Worm (Caenorhabditis elegans) whole organism, young adult: ENCODE measurements around the gene clh-1.

Source experiments
- C06A6.2 ChIP-seq: fragments of 200-800 bp; sonication (Bioruptor generic); conservative IDR thresholded peaks from 2 replicates; pipeline ENCODE4 v1.3.6; 2022; ENCODE audit warnings: missing genetic modification characterization, missing compliant biosample characterization
- D2030.7 ChIP-seq: fragments of 200-800 bp; sonication (Bioruptor generic); IDR thresholded peaks from 2 replicates; pipeline ENCODE4 v1.3.6; 2022; ENCODE audit warnings: missing genetic modification reagents, missing genetic modification characterization, missing compliant biosample characterization
- F22D6.2 ChIP-seq: sonication (generic microtip); optimal IDR thresholded peaks from 2 replicates; lab custom pipeline; 2016; ENCODE audit warnings: mild to moderate bottlenecking, missing genetic modification characterization, missing compliant biosample characterization
- F23B12.7 ChIP-seq: sonication (generic microtip); optimal IDR thresholded peaks from 2 replicates; lab custom pipeline; 2017; ENCODE audit warnings: missing genetic modification characterization, mild to moderate bottlenecking, missing compliant biosample characterization, antibody characterized with exemption, moderate library complexity; ENCODE audit not compliant: insufficient read depth
- F39B2.1 ChIP-seq: fragments of 200-800 bp; sonication (Bioruptor generic); IDR thresholded peaks from 2 replicates; pipeline ENCODE4 v1.3.6; 2022; ENCODE audit warnings: missing genetic modification reagents, missing genetic modification characterization, missing compliant biosample characterization
- T07F8.4 ChIP-seq: sonication (generic microtip); optimal IDR thresholded peaks from 2 replicates; lab custom pipeline; 2016; ENCODE audit warnings: mild to moderate bottlenecking, missing genetic modification characterization, moderate library complexity, missing compliant biosample characterization
- Y53G8AR.9 ChIP-seq: fragments of 200-800 bp; sonication (Bioruptor generic); conservative IDR thresholded peaks from 2 replicates; pipeline ENCODE4 v1.3.6; 2022; ENCODE audit warnings: missing genetic modification reagents, missing genetic modification characterization, missing compliant biosample characterization
- Y95B8A.8 ChIP-seq: fragments of 200-800 bp; sonication (Bioruptor generic); IDR thresholded peaks from 2 replicates; pipeline ENCODE4 v1.3.6; 2022; ENCODE audit warnings: missing genetic modification reagents, missing genetic modification characterization, missing compliant biosample characterization
- ZK185.1 ChIP-seq: sonication (generic microtip); optimal IDR thresholded peaks from 2 replicates; lab custom pipeline; 2016; ENCODE audit warnings: mild to moderate bottlenecking, missing genetic modification characterization, missing compliant biosample characterization; ENCODE audit not compliant: poor library complexity, severe bottlenecking
- ama-1 ChIP-seq, 3 experiments: fragments of 150-350 bp in 1 of 3; sonication (generic microtip) in 2 of 3; optimal IDR thresholded peaks; 2 replicates each; lab custom pipeline; 2014 to 2018; ENCODE audit warnings: missing biosample characterization in 2 of 3, missing genetic modification characterization in 2 of 3, missing genetic modification reagents in 2 of 3
- atf-7 ChIP-seq: sonication (generic microtip); optimal IDR thresholded peaks from 2 replicates; lab custom pipeline; 2017; ENCODE audit warnings: mild to moderate bottlenecking, missing genetic modification characterization, missing compliant biosample characterization
- bed-2 ChIP-seq: fragments of 200-800 bp; sonication (Bioruptor generic); IDR thresholded peaks from 2 replicates; pipeline ENCODE4 v1.3.6; 2022; ENCODE audit warnings: missing genetic modification reagents, missing genetic modification characterization, missing compliant biosample characterization
- ccch-3 ChIP-seq: fragments of 200-800 bp; sonication (Bioruptor generic); optimal IDR thresholded peaks from 2 replicates; lab custom pipeline; 2018; ENCODE audit warnings: mild to moderate bottlenecking, missing genetic modification characterization, missing compliant biosample characterization
- cebp-1 ChIP-seq, 2 experiments: fragments of 200-800 bp in 1 of 2; sonication (Bioruptor generic) in 1 of 2; sonication (generic microtip) in 1 of 2; IDR thresholded peaks in 1 of 2; optimal IDR thresholded peaks in 1 of 2; 2 replicates each; pipeline versions ENCODE4 v1.3.6 to Lab custom; 2017 to 2022; ENCODE audit warnings: missing compliant biosample characterization in 2 of 2, missing genetic modification characterization in 2 of 2, mild to moderate bottlenecking in 1 of 2, missing genetic modification reagents in 1 of 2, moderate library complexity in 1 of 2
- cebp-2 ChIP-seq: fragments of 200-800 bp; sonication (Bioruptor generic); IDR thresholded peaks from 2 replicates; pipeline ENCODE4 v1.3.6; 2022; ENCODE audit warnings: missing genetic modification characterization, missing compliant biosample characterization
- ceh-27 ChIP-seq: fragments of 200-800 bp; sonication (Bioruptor generic); optimal IDR thresholded peaks from 2 replicates; lab custom pipeline; 2018; ENCODE audit warnings: mild to moderate bottlenecking, missing genetic modification characterization, moderate library complexity, missing compliant biosample characterization
- ceh-40 ChIP-seq: fragments of 200-800 bp; sonication (Bioruptor generic); IDR thresholded peaks from 2 replicates; pipeline ENCODE4 v1.3.6; 2022; ENCODE audit warnings: missing genetic modification characterization, missing compliant biosample characterization
- ceh-58 ChIP-seq: fragments of 200-800 bp; sonication (Bioruptor generic); IDR thresholded peaks from 2 replicates; pipeline ENCODE4 v1.3.6; 2022; ENCODE audit warnings: missing genetic modification characterization, missing compliant biosample characterization
- die-1 ChIP-seq: sonication (generic microtip); optimal IDR thresholded peaks from 2 replicates; lab custom pipeline; 2016; ENCODE audit warnings: missing genotype, mild to moderate bottlenecking, missing genetic modification characterization, missing compliant biosample characterization
- dox-1 ChIP-seq: fragments of 200-800 bp; sonication (Bioruptor generic); IDR thresholded peaks from 2 replicates; pipeline ENCODE4 v1.3.6; 2022; ENCODE audit warnings: missing genetic modification reagents, missing genetic modification characterization, missing compliant biosample characterization
- gei-17 ChIP-seq: fragments of 200-800 bp; sonication (Bioruptor generic); optimal IDR thresholded peaks from 2 replicates; lab custom pipeline; 2018; ENCODE audit warnings: mild to moderate bottlenecking, missing genetic modification characterization, missing compliant biosample characterization
- hmg-1.2 ChIP-seq: fragments of 200-800 bp; sonication (Bioruptor generic); IDR thresholded peaks from 2 replicates; pipeline ENCODE4 v1.3.6; 2022; ENCODE audit warnings: missing genetic modification reagents, missing genetic modification characterization, missing compliant biosample characterization
- hrde-1 ChIP-seq: sonication (generic microtip); optimal IDR thresholded peaks from 2 replicates; lab custom pipeline; 2016; ENCODE audit warnings: missing genetic modification characterization, mild to moderate bottlenecking, missing compliant biosample characterization, moderate library complexity, missing genotype, missing genetic modification reagents, borderline replicate concordance
- let-526 ChIP-seq: fragments of 200-800 bp; sonication (Bioruptor generic); IDR thresholded peaks from 2 replicates; pipeline ENCODE4 v1.3.6; 2022; ENCODE audit warnings: missing genetic modification reagents, missing genetic modification characterization, missing compliant biosample characterization
- lin-54 ChIP-seq: fragments of 200-800 bp; sonication (Bioruptor generic); optimal IDR thresholded peaks from 2 replicates; lab custom pipeline; 2018; ENCODE audit warnings: mild to moderate bottlenecking, missing genetic modification characterization, missing compliant biosample characterization
- lir-1 ChIP-seq: fragments of 200-800 bp; sonication (Bioruptor generic); conservative IDR thresholded peaks from 2 replicates; pipeline ENCODE4 v1.3.6; 2022; ENCODE audit warnings: missing genetic modification reagents, missing genetic modification characterization, missing compliant biosample characterization
- lsl-1 ChIP-seq: fragments of 200-800 bp; sonication (Bioruptor generic); optimal IDR thresholded peaks from 2 replicates; lab custom pipeline; 2018; ENCODE audit warnings: mild to moderate bottlenecking, missing genetic modification characterization, moderate library complexity, missing compliant biosample characterization
- lsy-27 ChIP-seq: sonication (generic microtip); optimal IDR thresholded peaks from 2 replicates; lab custom pipeline; 2017; ENCODE audit warnings: missing genetic modification characterization, mild to moderate bottlenecking, missing compliant biosample characterization, antibody characterized with exemption, missing genotype, borderline replicate concordance; ENCODE audit not compliant: insufficient read depth
- madf-3 ChIP-seq: fragments of 200-800 bp; sonication (Bioruptor generic); IDR thresholded peaks from 2 replicates; pipeline ENCODE4 v1.3.6; 2022; ENCODE audit warnings: missing genetic modification reagents, missing genetic modification characterization, missing compliant biosample characterization
- madf-6 ChIP-seq: fragments of 200-800 bp; sonication (Bioruptor generic); IDR thresholded peaks from 2 replicates; pipeline ENCODE4 v1.3.6; 2022; ENCODE audit warnings: missing genetic modification reagents, missing genetic modification characterization, missing compliant biosample characterization
- madf-8 ChIP-seq: fragments of 200-800 bp; sonication (Bioruptor generic); conservative IDR thresholded peaks from 2 replicates; pipeline ENCODE4 v1.3.6; 2022; ENCODE audit warnings: missing genetic modification reagents, missing genetic modification characterization, missing compliant biosample characterization
- mes-4 ChIP-seq: sonication (generic microtip); optimal IDR thresholded peaks from 2 replicates; lab custom pipeline; 2016; ENCODE audit warnings: missing genotype, missing genetic modification characterization, missing compliant biosample characterization
- nfyb-1 ChIP-seq: fragments of 200-800 bp; sonication (Bioruptor generic); IDR thresholded peaks from 2 replicates; pipeline ENCODE4 v1.3.6; 2022; ENCODE audit warnings: missing genetic modification reagents, missing genetic modification characterization, missing compliant biosample characterization
- nhr-120 ChIP-seq: fragments of 200-800 bp; sonication (Bioruptor generic); IDR thresholded peaks from 2 replicates; pipeline ENCODE4 v1.3.6; 2022; ENCODE audit warnings: missing genetic modification characterization, missing compliant biosample characterization
- nhr-27 ChIP-seq: fragments of 200-800 bp; sonication (Bioruptor generic); optimal IDR thresholded peaks from 2 replicates; lab custom pipeline; 2018; ENCODE audit warnings: mild to moderate bottlenecking, missing genetic modification characterization, moderate library complexity, missing compliant biosample characterization
- nhr-80 ChIP-seq: sonication (generic microtip); optimal IDR thresholded peaks from 2 replicates; lab custom pipeline; 2016; ENCODE audit warnings: missing genetic modification characterization, missing compliant biosample characterization
- nhr-90 ChIP-seq: sonication (generic microtip); optimal IDR thresholded peaks from 2 replicates; lab custom pipeline; 2016; ENCODE audit warnings: missing genotype, mild to moderate bottlenecking, missing genetic modification characterization, missing compliant biosample characterization
- pbrm-1 ChIP-seq: fragments of 200-800 bp; sonication (Bioruptor generic); IDR thresholded peaks from 2 replicates; pipeline ENCODE4 v1.3.6; 2022; ENCODE audit warnings: missing genetic modification reagents, missing genetic modification characterization, missing compliant biosample characterization
- repo-1 ChIP-seq: sonication (generic microtip); optimal IDR thresholded peaks from 2 replicates; lab custom pipeline; 2017; ENCODE audit warnings: mild to moderate bottlenecking, missing genetic modification characterization, missing compliant biosample characterization
- rpc-1 ChIP-seq, 2 experiments: fragments of 150-350 bp in 1 of 2; sonication (generic microtip) in 1 of 2; optimal IDR thresholded peaks; 2 replicates each; lab custom pipeline; 2014 to 2018; ENCODE audit warnings: missing biosample characterization in 1 of 2, missing genetic modification characterization in 1 of 2, missing genetic modification reagents in 1 of 2, missing genotype in 1 of 2
- sdz-38 ChIP-seq: sonication (generic microtip); optimal IDR thresholded peaks from 2 replicates; lab custom pipeline; 2016; ENCODE audit warnings: missing genotype, missing genetic modification characterization, missing compliant biosample characterization
- sptf-2 ChIP-seq: fragments of 200-800 bp; sonication (Bioruptor generic); optimal IDR thresholded peaks from 2 replicates; lab custom pipeline; 2018; ENCODE audit warnings: mild to moderate bottlenecking, missing genetic modification characterization, missing compliant biosample characterization
- tbp1 ChIP-seq: fragments of 200-800 bp; sonication (Bioruptor generic); optimal IDR thresholded peaks from 2 replicates; lab custom pipeline; 2018; ENCODE audit warnings: mild to moderate bottlenecking, missing genetic modification characterization, missing compliant biosample characterization
- tbx-9 ChIP-seq: sonication (generic microtip); optimal IDR thresholded peaks from 2 replicates; lab custom pipeline; 2016; ENCODE audit warnings: borderline replicate concordance, missing genetic modification characterization, inconsistent platforms, missing compliant biosample characterization
- ztf-3 ChIP-seq: fragments of 200-800 bp; sonication (Bioruptor generic); optimal IDR thresholded peaks from 2 replicates; lab custom pipeline; 2018; ENCODE audit warnings: mild to moderate bottlenecking, missing genetic modification characterization, missing compliant biosample characterization
- ztf-6 ChIP-seq: fragments of 200-800 bp; sonication (Bioruptor generic); IDR thresholded peaks from 2 replicates; pipeline ENCODE4 v1.3.6; 2022; ENCODE audit warnings: missing genetic modification reagents, missing genetic modification characterization, missing compliant biosample characterization

clh-1 gene

DNA sequence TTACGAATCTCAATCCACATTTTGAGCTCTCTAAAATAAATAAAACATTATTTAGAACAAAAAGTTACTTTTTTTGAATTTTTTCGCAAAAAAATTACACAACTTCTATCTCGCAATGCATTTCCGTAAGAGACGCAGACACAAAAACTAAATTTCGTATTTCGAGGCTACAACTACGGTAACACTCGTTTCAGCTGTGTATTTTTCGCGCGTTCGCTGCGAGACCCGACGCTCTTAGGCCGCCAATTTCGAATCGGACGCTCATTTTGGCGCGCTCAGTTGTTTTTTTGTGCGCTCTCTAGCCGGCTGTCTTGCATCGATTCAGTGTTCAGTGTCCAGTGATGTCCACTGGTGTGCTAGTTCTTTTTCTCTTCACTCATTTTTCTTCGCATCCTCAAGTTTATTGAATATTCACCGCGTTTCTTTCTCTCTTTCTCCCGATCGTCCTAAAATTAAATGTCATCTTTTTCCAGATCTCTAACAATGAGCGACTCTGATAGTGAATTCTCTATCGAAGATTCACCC is 18.5 kb upstream of the clh-1 start, which contains the start of the genes npp-3 and top-2 (continued):
- peak; percentile 17 for TF ChIP-seq rpc-1 (optimal IDR thresholded peaks at IDR 0.05; lab: Kevin White, UChicago)
- TF ChIP-seq rpc-1 (tag; optimal IDR thresholded peaks at IDR 0.05; lab: Kevin White, UChicago), result no peak
- 0 out of 2 replicates have a peak, but pooled peaks have one; percentile 49 for TF ChIP-seq ztf-6 (GFP tag; lab: Robert Waterston, UW)
- TF ChIP-seq F22D6.2 (tag; lab: Kevin White, UChicago), result no peak
- TF ChIP-seq Y53G8AR.9 (GFP tag; lab: Robert Waterston, UW), result peak; percentile 83
- TF ChIP-seq F23B12.7 (tag; lab: Kevin White, UChicago), result peak; percentile 88
- peak; percentile 70 for TF ChIP-seq C06A6.2 (GFP tag; lab: Robert Waterston, UW)
- no peak for TF ChIP-seq ztf-3 (GFP tag; lab: Kevin White, UChicago)
- TF ChIP-seq ZK185.1 (tag; lab: Kevin White, UChicago), result no peak
- TF ChIP-seq nhr-90 (tag; lab: Kevin White, UChicago), result no peak
- TF ChIP-seq sdz-38, result no peak
- peak; percentile 97 for TF ChIP-seq nfyb-1 (GFP tag; lab: Robert Waterston, UW)
- TF ChIP-seq tbx-9 (tag; lab: Kevin White, UChicago), result no peak
- TF ChIP-seq ama-1 (optimal IDR thresholded peaks at IDR 0.05; lab: Kevin White, UChicago), result no peak
- no peak for TF ChIP-seq ama-1 (GFP tag; optimal IDR thresholded peaks at IDR 0.05; lab: Kevin White, UChicago)
- TF ChIP-seq madf-6, result peak; percentile 99
- peak; percentile 90 for TF ChIP-seq Y95B8A.8
- TF ChIP-seq madf-8 (GFP tag; lab: Robert Waterston, UW), result peak; percentile 95
- TF ChIP-seq gei-17, result peak; percentile 57
- peak; percentile 69; the same call in 1 of the 2 replicates for TF ChIP-seq cebp-1 (GFP tag; IDR thresholded peaks at IDR 0.05; lab: Robert Waterston, UW)
- peak; percentile 88 for TF ChIP-seq cebp-1 (tag; optimal IDR thresholded peaks at IDR 0.05; lab: Kevin White, UChicago)
- no peak for TF ChIP-seq T07F8.4 (tag; lab: Kevin White, UChicago)
- peak; percentile 32 for TF ChIP-seq atf-7 (tag; lab: Kevin White, UChicago)
- no peak for TF ChIP-seq cebp-2 (GFP tag; lab: Robert Waterston, UW)
- TF ChIP-seq ceh-40 (GFP tag; lab: Robert Waterston, UW), result 0 out of 2 replicates have a peak, but pooled peaks have one; percentile 16
- TF ChIP-seq nhr-27 (tag; lab: Kevin White, UChicago), result no peak
- no peak for TF ChIP-seq bed-2 (GFP tag; lab: Robert Waterston, UW)
- TF ChIP-seq madf-3 (GFP tag; lab: Robert Waterston, UW), result peak; percentile 96
- peak; percentile 74 for TF ChIP-seq tbp1
- peak; percentile 78 for TF ChIP-seq repo-1
- TF ChIP-seq let-526 (GFP tag; lab: Robert Waterston, UW), result 0 out of 2 replicates have a peak, but pooled peaks have one; percentile 67
- TF ChIP-seq hrde-1, result peak; percentile 83
- peak; percentile 98 for TF ChIP-seq lin-54
- no peak for TF ChIP-seq mes-4 (tag; lab: Kevin White, UChicago)
- TF ChIP-seq D2030.7, result peak; percentile 96
- peak; percentile 90 for TF ChIP-seq pbrm-1 (GFP tag; lab: Robert Waterston, UW)
- no peak for TF ChIP-seq ccch-3 (GFP tag; lab: Kevin White, UChicago)
- peak; percentile 96 for TF ChIP-seq dox-1 (GFP tag; lab: Robert Waterston, UW)
- TF ChIP-seq F39B2.1 (GFP tag; lab: Robert Waterston, UW), result peak; percentile 59; the same call in 1 of the 2 replicates
- TF ChIP-seq lir-1 (GFP tag; lab: Robert Waterston, UW), result peak; percentile 91
- TF ChIP-seq nhr-80 (tag; lab: Kevin White, UChicago), result peak; percentile 7
- no peak for TF ChIP-seq nhr-120 (GFP tag; lab: Robert Waterston, UW)
- TF ChIP-seq lsl-1 (GFP tag; lab: Kevin White, UChicago), result peak; percentile 99
- no peak for TF ChIP-seq ceh-58 (GFP tag; lab: Robert Waterston, UW)
- TF ChIP-seq sptf-2 (GFP tag; lab: Kevin White, UChicago), result no peak
- peak; percentile 94 for TF ChIP-seq ceh-27 (GFP tag; lab: Kevin White, UChicago)
- no peak for TF ChIP-seq lsy-27
- peak; percentile 30 for TF ChIP-seq die-1 (tag; lab: Kevin White, UChicago)
- TF ChIP-seq hmg-1.2 (GFP tag; lab: Robert Waterston, UW), result peak; percentile 95
